ENCODE assay signal across 2 worm cellular contexts in the genomic region with DNA sequence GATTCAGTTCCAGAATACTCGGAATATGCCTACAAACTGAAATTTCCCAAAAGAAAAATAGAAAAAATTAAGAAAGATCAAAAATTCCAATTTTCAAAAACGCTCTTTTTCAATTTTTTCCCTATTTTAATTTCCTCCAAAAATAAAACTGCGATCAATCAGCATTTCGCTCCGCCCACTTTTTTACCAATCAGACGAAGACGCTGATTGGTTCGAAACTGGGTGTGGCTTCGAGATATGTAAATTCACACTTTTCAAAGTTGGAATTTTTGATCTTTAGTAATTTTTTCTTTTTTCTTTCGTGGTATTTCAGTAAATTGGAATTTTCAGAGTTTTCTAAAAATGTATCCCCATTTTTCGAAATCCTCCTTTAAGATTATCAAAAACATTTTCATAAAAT.
TF ChIP-seq lines count a peak whose summit lies in the region.

No protein-coding gene starts in this region.

TF ChIP-seq in whole organism, L3 larva, 47 proteins besides CTCF, POLR2A, EP300 and RAD21:
- TF ChIP-seq ceh-82 (tag; optimal IDR thresholded peaks at IDR 0.05; lab: Kevin White, UChicago) (no peak), nfya-1 (tag; optimal IDR thresholded peaks at IDR 0.05; lab: Kevin White, UChicago; ENCODE audit: insufficient read depth) (peak; percentile 90)

TF ChIP-seq in whole organism, late embryonic, 69 proteins besides CTCF, POLR2A, EP300 and RAD21:
- TF ChIP-seq nhr-232 (tag; optimal IDR thresholded peaks at IDR 0.05; lab: Kevin White, UChicago) (no peak), nfya-1 (tag; optimal IDR thresholded peaks at IDR 0.05; lab: Kevin White, UChicago) (peak; percentile 61)
